Fruit fly (Drosophila melanogaster): ENCODE measurements around the gene pps.

- no peak for TF ChIP-seq CG8478 (optimal IDR thresholded peaks at IDR 0.05)
- no peak for TF ChIP-seq CTCF (optimal IDR thresholded peaks at IDR 0.05)
Observed at dm6 chr3R:12451376-12451775, 37.7 kb downstream of the pps start.

All from S2 (cell line).